Worm (Caenorhabditis elegans) whole organism, L4 larva: ENCODE data around the gene clec-135.

Experiments
- D1046.2 ChIP-seq: fragments of 200-800 bp; sonication (Bioruptor generic); IDR thresholded peaks from 2 replicates; pipeline ENCODE4 v1.3.6; 2022; ENCODE audit warnings: missing genetic modification characterization, missing compliant biosample characterization
- F10B5.3 ChIP-seq: sonication (generic microtip); optimal IDR thresholded peaks from 2 replicates; lab custom pipeline; 2016; ENCODE audit warnings: mild to moderate bottlenecking, missing genetic modification characterization, missing compliant biosample characterization
- F26F4.8 ChIP-seq: fragments of 200-800 bp; sonication (Bioruptor generic); conservative IDR thresholded peaks from 2 replicates; pipeline ENCODE4 v1.3.6; 2022; ENCODE audit warnings: missing genetic modification characterization, missing compliant biosample characterization
- F44E2.7 ChIP-seq: fragments of 200-800 bp; sonication (Bioruptor generic); IDR thresholded peaks from 2 replicates; pipeline ENCODE4 v2.1.2; 2022; ENCODE audit warnings: missing genetic modification characterization, missing compliant biosample characterization
- Y5F2A.4 ChIP-seq: fragments of 200-800 bp; sonication (Bioruptor generic); optimal IDR thresholded peaks from 2 replicates; lab custom pipeline; 2018; ENCODE audit warnings: mild to moderate bottlenecking, missing genetic modification characterization, missing compliant biosample characterization
- Y75B8A.6 ChIP-seq: fragments of 200-800 bp; sonication (Bioruptor generic); IDR thresholded peaks from 2 replicates; pipeline ENCODE4 v1.3.6; 2022; ENCODE audit warnings: missing genetic modification reagents, missing genetic modification characterization, missing compliant biosample characterization
- aha-1 ChIP-seq: fragments of 150-350 bp; peaks from one replicate; lab custom pipeline; 2014; ENCODE audit warnings: missing biosample characterization, missing genetic modification characterization
- aly-2 ChIP-seq: sonication (generic microtip); optimal IDR thresholded peaks from 2 replicates; lab custom pipeline; 2018; ENCODE audit warnings: missing biosample characterization, missing genetic modification characterization
- arid-1 ChIP-seq: fragments of 200-800 bp; sonication (Bioruptor generic); conservative IDR thresholded peaks from 2 replicates; pipeline ENCODE4 v1.3.6; 2022; ENCODE audit warnings: missing genetic modification reagents, missing genetic modification characterization, missing compliant biosample characterization
- attf-4 ChIP-seq: sonication (generic microtip); optimal IDR thresholded peaks from 3 replicates; lab custom pipeline; 2017; ENCODE audit warnings: missing biosample characterization, missing genetic modification characterization
- ceh-20 ChIP-seq: fragments of 200-800 bp; sonication (Bioruptor generic); IDR thresholded peaks from 2 replicates; pipeline ENCODE4 v1.3.6; 2022; ENCODE audit warnings: missing genetic modification reagents, missing genetic modification characterization, missing compliant biosample characterization
- ceh-28 ChIP-seq: fragments of 150-350 bp; optimal IDR thresholded peaks from 2 replicates; lab custom pipeline; 2014; ENCODE audit warnings: missing biosample characterization, missing genetic modification reagents, missing genetic modification characterization
- ceh-32 ChIP-seq: sonication (generic microtip); optimal IDR thresholded peaks from 2 replicates; lab custom pipeline; 2016; ENCODE audit warnings: mild to moderate bottlenecking, missing genetic modification characterization, missing compliant biosample characterization; ENCODE audit not compliant: poor library complexity
- ceh-44 ChIP-seq: fragments of 200-800 bp; sonication (Bioruptor generic); IDR thresholded peaks from 2 replicates; pipeline ENCODE4 v1.3.6; 2022; ENCODE audit warnings: missing genetic modification reagents, missing genetic modification characterization, missing compliant biosample characterization
- ceh-62 ChIP-seq: sonication (generic microtip); optimal IDR thresholded peaks from 2 replicates; lab custom pipeline; 2017; ENCODE audit warnings: missing biosample characterization, missing genetic modification characterization
- ceh-82 ChIP-seq: sonication (generic microtip); optimal IDR thresholded peaks from 2 replicates; lab custom pipeline; 2017; ENCODE audit warnings: missing biosample characterization, missing genetic modification characterization
- ces-1 ChIP-seq: fragments of 150-350 bp; sonication (generic microtip); optimal IDR thresholded peaks from 4 replicates; lab custom pipeline; 2014; ENCODE audit warnings: missing biosample characterization, missing genetic modification reagents, missing genetic modification characterization
- cey-2 ChIP-seq: sonication (generic microtip); optimal IDR thresholded peaks from 3 replicates; lab custom pipeline; 2017; ENCODE audit warnings: missing genetic modification characterization, mild to moderate bottlenecking, missing compliant biosample characterization, antibody characterized with exemption, borderline replicate concordance; ENCODE audit not compliant: insufficient read depth
- daf-12 ChIP-seq: fragments of 150-350 bp; optimal IDR thresholded peaks from 2 replicates; lab custom pipeline; 2014; ENCODE audit warnings: missing biosample characterization, missing genetic modification reagents, missing genetic modification characterization
- dmd-8 ChIP-seq: fragments of 200-800 bp; sonication (Bioruptor generic); IDR thresholded peaks from 2 replicates; pipeline ENCODE4 v1.3.6; 2022; ENCODE audit warnings: missing genetic modification characterization, missing compliant biosample characterization
- dmd-9 ChIP-seq: fragments of 200-800 bp; sonication (Bioruptor generic); IDR thresholded peaks from 2 replicates; pipeline ENCODE4 v1.3.6; 2022; ENCODE audit warnings: missing genetic modification reagents, missing genetic modification characterization, missing compliant biosample characterization
- dpl-1 ChIP-seq: fragments of 150-350 bp; optimal IDR thresholded peaks from 2 replicates; lab custom pipeline; 2014; ENCODE audit warnings: missing biosample characterization, missing genetic modification reagents, missing genetic modification characterization
- egl-43 ChIP-seq: fragments of 200-800 bp; sonication (Bioruptor generic); IDR thresholded peaks from 2 replicates; pipeline ENCODE4 v1.3.6; 2022; ENCODE audit warnings: missing genetic modification reagents, missing genetic modification characterization, missing compliant biosample characterization
- fkh-10 ChIP-seq: fragments of 150-350 bp; optimal IDR thresholded peaks from 2 replicates; lab custom pipeline; 2014; ENCODE audit warnings: missing biosample characterization, missing genetic modification reagents, missing genetic modification characterization
- hif-1 ChIP-seq, 2 experiments: sonication (generic microtip); optimal IDR thresholded peaks; 2 replicates each; lab custom pipeline; 2016 to 2017; ENCODE audit warnings: missing compliant biosample characterization in 2 of 2, missing genetic modification characterization in 2 of 2, missing genetic modification reagents in 2 of 2, missing genotype in 2 of 2, mild to moderate bottlenecking in 1 of 2
- hlh-11 ChIP-seq: fragments of 200-800 bp; sonication (Bioruptor generic); optimal IDR thresholded peaks from 2 replicates; lab custom pipeline; 2018; ENCODE audit warnings: mild to moderate bottlenecking, missing genetic modification characterization, missing compliant biosample characterization
- hlh-30 ChIP-seq: sonication (generic microtip); optimal IDR thresholded peaks from 2 replicates; lab custom pipeline; 2017; ENCODE audit warnings: antibody characterized with exemption, mild to moderate bottlenecking, missing genetic modification characterization, missing compliant biosample characterization; ENCODE audit not compliant: insufficient read depth
- jun-1 ChIP-seq: fragments of 150-350 bp; optimal IDR thresholded peaks from 2 replicates; lab custom pipeline; 2014; ENCODE audit warnings: missing biosample characterization, missing genetic modification reagents, missing genetic modification characterization
- lin-1 ChIP-seq: fragments of 200-800 bp; sonication (Bioruptor generic); IDR thresholded peaks from 2 replicates; pipeline ENCODE4 v1.3.6; 2022; ENCODE audit warnings: missing genetic modification reagents, missing genetic modification characterization, missing compliant biosample characterization
- lsy-2 ChIP-seq, 2 experiments: fragments of 150-350 bp in 1 of 2; sonication (generic microtip) in 1 of 2; optimal IDR thresholded peaks; 2 replicates each; lab custom pipeline; 2014 to 2017; ENCODE audit warnings: missing biosample characterization in 2 of 2, missing genetic modification characterization in 2 of 2
- madf-5 ChIP-seq, 2 experiments: fragments of 200-800 bp; sonication (Bioruptor generic); IDR thresholded peaks; 2 replicates each; pipeline ENCODE4 v1.3.6; 2022; ENCODE audit warnings: missing compliant biosample characterization in 2 of 2, missing genetic modification characterization in 2 of 2
- madf-9 ChIP-seq: fragments of 200-800 bp; sonication (Bioruptor generic); conservative IDR thresholded peaks from 2 replicates; pipeline ENCODE4 v1.3.6; 2022; ENCODE audit warnings: missing genetic modification reagents, missing genetic modification characterization, missing compliant biosample characterization
- mdt-29 ChIP-seq: fragments of 200-800 bp; sonication (Bioruptor generic); IDR thresholded peaks from 2 replicates; pipeline ENCODE4 v1.3.6; 2022; ENCODE audit warnings: missing genetic modification reagents, missing genetic modification characterization, missing compliant biosample characterization
- mes-2 ChIP-seq: sonication (generic microtip); optimal IDR thresholded peaks from 2 replicates; lab custom pipeline; 2016; ENCODE audit warnings: missing genotype, mild to moderate bottlenecking, missing genetic modification characterization, missing compliant biosample characterization; ENCODE audit not compliant: poor library complexity, severe bottlenecking
- nhr-10 ChIP-seq: fragments of 150-350 bp; optimal IDR thresholded peaks from 2 replicates; lab custom pipeline; 2014; ENCODE audit warnings: missing biosample characterization, missing genetic modification characterization
- nhr-102 ChIP-seq: sonication (generic microtip); optimal IDR thresholded peaks from 2 replicates; lab custom pipeline; 2016; ENCODE audit warnings: mild to moderate bottlenecking, missing genetic modification characterization, moderate library complexity, missing compliant biosample characterization
- nhr-11 ChIP-seq: fragments of 150-350 bp; optimal IDR thresholded peaks from 2 replicates; lab custom pipeline; 2014; ENCODE audit warnings: missing biosample characterization, missing genetic modification characterization
- nhr-237 ChIP-seq: sonication (generic microtip); optimal IDR thresholded peaks from 2 replicates; lab custom pipeline; 2017; ENCODE audit warnings: missing biosample characterization, missing genetic modification characterization
- nhr-28 ChIP-seq: fragments of 150-350 bp; optimal IDR thresholded peaks from 2 replicates; lab custom pipeline; 2014; ENCODE audit warnings: missing biosample characterization, missing genetic modification characterization
- nhr-76 ChIP-seq: fragments of 150-350 bp; optimal IDR thresholded peaks from 2 replicates; lab custom pipeline; 2014; ENCODE audit warnings: missing biosample characterization, missing genetic modification characterization
- php-3 ChIP-seq: fragments of 200-800 bp; sonication (Bioruptor generic); IDR thresholded peaks from 2 replicates; pipeline ENCODE4 v1.3.6; 2022; ENCODE audit warnings: missing genetic modification reagents, missing genetic modification characterization, missing compliant biosample characterization
- pqm-1 ChIP-seq: sonication (generic microtip); optimal IDR thresholded peaks from 2 replicates; lab custom pipeline; 2017; ENCODE audit warnings: missing biosample characterization, missing genetic modification characterization
- saeg-2 ChIP-seq: fragments of 200-800 bp; sonication (Bioruptor generic); IDR thresholded peaks from 2 replicates; pipeline ENCODE4 v1.3.6; 2022; ENCODE audit warnings: missing genetic modification reagents, missing genetic modification characterization, missing compliant biosample characterization
- set-16 ChIP-seq: fragments of 200-800 bp; sonication (Bioruptor generic); IDR thresholded peaks from 2 replicates; pipeline ENCODE4 v1.3.6; 2022; ENCODE audit warnings: missing genetic modification reagents, missing genetic modification characterization, missing compliant biosample characterization
- spr-1 ChIP-seq: sonication (generic microtip); optimal IDR thresholded peaks from 2 replicates; lab custom pipeline; 2016; ENCODE audit warnings: mild to moderate bottlenecking, missing genetic modification characterization, missing compliant biosample characterization
- tag-97 ChIP-seq: fragments of 200-800 bp; sonication (Bioruptor generic); IDR thresholded peaks from 2 replicates; pipeline ENCODE4 v1.3.6; 2022; ENCODE audit warnings: missing genetic modification characterization, missing compliant biosample characterization
- unc-39 ChIP-seq: sonication (generic microtip); optimal IDR thresholded peaks from 2 replicates; lab custom pipeline; 2017; ENCODE audit warnings: missing biosample characterization, missing genetic modification characterization
- vab-7 ChIP-seq: fragments of 200-800 bp; sonication (Bioruptor generic); IDR thresholded peaks from 2 replicates; pipeline ENCODE4 v1.3.6; 2022; ENCODE audit warnings: missing genetic modification reagents, missing genetic modification characterization, missing compliant biosample characterization
- zfp-2 ChIP-seq: sonication (generic microtip); optimal IDR thresholded peaks from 2 replicates; lab custom pipeline; 2016; ENCODE audit warnings: mild to moderate bottlenecking, missing genetic modification characterization, missing compliant biosample characterization
- zip-2 ChIP-seq: fragments of 150-350 bp; optimal IDR thresholded peaks from 2 replicates; lab custom pipeline; 2014; ENCODE audit warnings: missing biosample characterization, missing genetic modification characterization
- ztf-7 ChIP-seq: fragments of 150-350 bp; optimal IDR thresholded peaks from 2 replicates; lab custom pipeline; 2014; ENCODE audit warnings: missing biosample characterization, missing genetic modification characterization

clec-135 gene

ce11 chrII:4228112-4228770 is 30.3 kb downstream of the clec-135 start:
- TF ChIP-seq zip-2 (tag; lab: Kevin White, UChicago) (no peak), php-3 (GFP tag; lab: Robert Waterston, UW) (peak; percentile 36; the same call in 1 of the 2 replicates), madf-5 (GFP tag; IDR thresholded peaks at IDR 0.05; lab: Robert Waterston, UW) (no peak), arid-1 (GFP tag; lab: Robert Waterston, UW) (peak; percentile 63), cey-2 (no peak), aha-1 (tag; lab: Kevin White, UChicago) (peak; percentile 71), nhr-102 (no peak), F44E2.7 (GFP tag; lab: Robert Waterston, UW) (no peak), ces-1 (GFP tag; lab: Kevin White, UChicago) (no peak), hif-1 (tag; optimal IDR thresholded peaks at IDR 0.05; lab: Kevin White, UChicago) (no peak), nhr-28 (no peak), F10B5.3 (no peak), hlh-30 (tag; lab: Kevin White, UChicago) (no peak), attf-4 (tag; lab: Kevin White, UChicago) (no peak), vab-7 (GFP tag; lab: Robert Waterston, UW) (no peak), nhr-11 (tag; lab: Kevin White, UChicago) (no peak), mdt-29 (GFP tag; lab: Robert Waterston, UW) (no peak), lin-1 (GFP tag; lab: Robert Waterston, UW) (0 out of 2 replicates have a peak, but pooled peaks have one; percentile 21), ceh-82 (no peak), ceh-62 (no peak), madf-9 (GFP tag; lab: Robert Waterston, UW) (no peak), set-16 (GFP tag; lab: Robert Waterston, UW) (peak; percentile 67), dmd-8 (GFP tag; lab: Robert Waterston, UW) (0 out of 2 replicates have a peak, but pooled peaks have one; percentile 28), aly-2 (tag; lab: Kevin White, UChicago) (no peak), ceh-20 (no peak), ceh-32 (tag; lab: Kevin White, UChicago) (no peak), zfp-2 (no peak), mes-2 (no peak), dpl-1 (GFP tag; lab: Kevin White, UChicago) (no peak), ceh-28 (tag; lab: Kevin White, UChicago) (no peak), Y75B8A.6 (GFP tag; lab: Robert Waterston, UW) (no peak), nhr-76 (tag; lab: Kevin White, UChicago) (no peak), fkh-10 (GFP tag; lab: Kevin White, UChicago) (no peak), nhr-237 (tag; lab: Kevin White, UChicago) (no peak), lsy-2 (tag; optimal IDR thresholded peaks at IDR 0.05; lab: Kevin White, UChicago) (no peak), hlh-11 (tag; lab: Kevin White, UChicago) (no peak), pqm-1 (tag; lab: Kevin White, UChicago) (no peak), daf-12 (tag; lab: Kevin White, UChicago) (no peak), saeg-2 (GFP tag; lab: Robert Waterston, UW) (0 out of 2 replicates have a peak, but pooled peaks have one; percentile 29), dmd-9 (GFP tag; lab: Robert Waterston, UW) (no peak), ztf-7 (no peak), unc-39 (tag; lab: Kevin White, UChicago) (no peak), nhr-10 (tag; lab: Kevin White, UChicago) (no peak), spr-1 (tag; lab: Kevin White, UChicago) (no peak), D1046.2 (GFP tag; lab: Robert Waterston, UW) (peak; percentile 7; the same call in 1 of the 2 replicates), ceh-44 (GFP tag; lab: Robert Waterston, UW) (no peak), tag-97 (GFP tag; lab: Robert Waterston, UW) (no peak), Y5F2A.4 (GFP tag; lab: Kevin White, UChicago) (no peak), jun-1 (no peak), egl-43 (GFP tag; lab: Robert Waterston, UW) (peak; percentile 81), F26F4.8 (GFP tag; lab: Robert Waterston, UW) (peak; percentile 66; the same call in 1 of the 2 replicates)
